Worm (Caenorhabditis elegans) whole organism, L1 larva: ENCODE results near the gene F25D1.8.

Source experiments
- F16B12.6 ChIP-seq: fragments of 150-350 bp; optimal IDR thresholded peaks from 2 replicates; lab custom pipeline; 2014; ENCODE audit warnings: missing biosample characterization, missing genetic modification characterization
- efl-3 ChIP-seq: fragments of 200-800 bp; sonication (Bioruptor generic); optimal IDR thresholded peaks from 2 replicates; lab custom pipeline; 2018; ENCODE audit warnings: mild to moderate bottlenecking, missing genetic modification characterization, missing compliant biosample characterization
- pax-3 ChIP-seq: fragments of 200-800 bp; sonication (Bioruptor generic); optimal IDR thresholded peaks from 2 replicates; lab custom pipeline; 2018; ENCODE audit warnings: mild to moderate bottlenecking, missing genetic modification characterization, moderate library complexity, missing compliant biosample characterization
- sox-4 ChIP-seq: sonication (generic microtip); optimal IDR thresholded peaks from 2 replicates; lab custom pipeline; 2016; ENCODE audit warnings: missing genetic modification characterization, missing compliant biosample characterization

DNA sequence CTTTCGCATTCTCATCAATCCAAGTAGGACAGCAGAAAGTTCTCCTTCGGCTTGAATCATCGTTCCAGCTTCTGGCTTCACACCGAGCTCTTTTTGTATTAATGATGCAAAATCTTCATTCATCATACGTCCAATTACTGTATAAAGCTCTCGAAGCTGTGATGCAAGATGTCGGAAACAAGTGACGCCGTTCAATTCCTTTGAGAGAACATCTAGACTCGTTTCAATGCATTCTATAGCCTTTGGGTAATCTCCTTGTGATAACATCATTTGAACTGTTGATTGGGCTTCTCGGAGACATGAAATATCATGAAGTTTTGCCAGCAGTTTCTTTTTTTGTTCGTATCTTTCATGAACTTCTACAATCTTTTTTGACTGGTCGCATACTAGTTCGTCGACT is 29.3 kb downstream of the F25D1.8 start:
- TF ChIP-seq F16B12.6 (tag; lab: Kevin White, UChicago) (no peak), pax-3 (tag; lab: Kevin White, UChicago) (no peak), sox-4 (tag; lab: Kevin White, UChicago) (no peak), efl-3 (GFP tag; lab: Kevin White, UChicago) (no peak)
